Worm (Caenorhabditis elegans) whole organism, late embryonic: ENCODE data around the gene ced-6.
A peak's percentile ranks its signal among the peaks of the same experiment; 100 is the strongest.

Source experiments
- F13H6.1 ChIP-seq: sonication (generic microtip); optimal IDR thresholded peaks from 2 replicates; lab custom pipeline; 2016; ENCODE audit warnings: missing genetic modification characterization, missing compliant biosample characterization
- K09A11.1 ChIP-seq: sonication (generic microtip); optimal IDR thresholded peaks from 2 replicates; lab custom pipeline; 2017; ENCODE audit warnings: antibody characterized with exemption, mild to moderate bottlenecking, missing genetic modification characterization, missing compliant biosample characterization; ENCODE audit not compliant: insufficient read depth
- T23F11.4 ChIP-seq: fragments of 200-800 bp; sonication (Bioruptor generic); optimal IDR thresholded peaks from 2 replicates; lab custom pipeline; 2018; ENCODE audit warnings: mild to moderate bottlenecking, missing genetic modification characterization, missing compliant biosample characterization
- Y22D7AL.16 ChIP-seq: sonication (generic microtip); optimal IDR thresholded peaks from 2 replicates; lab custom pipeline; 2016; ENCODE audit warnings: missing genetic modification characterization, missing compliant biosample characterization
- ceh-18 ChIP-seq: sonication (generic microtip); optimal IDR thresholded peaks from 2 replicates; lab custom pipeline; 2016; ENCODE audit warnings: missing genetic modification characterization, missing compliant biosample characterization
- ceh-34 ChIP-seq: sonication (generic microtip); optimal IDR thresholded peaks from 2 replicates; lab custom pipeline; 2016; ENCODE audit warnings: mild to moderate bottlenecking, missing genetic modification characterization, missing compliant biosample characterization
- ceh-48 ChIP-seq: sonication (generic microtip); optimal IDR thresholded peaks from 2 replicates; lab custom pipeline; 2016; ENCODE audit warnings: missing genetic modification characterization, inconsistent platforms, missing compliant biosample characterization
- ceh-9 ChIP-seq: sonication (generic microtip); optimal IDR thresholded peaks from 2 replicates; lab custom pipeline; 2016; ENCODE audit warnings: mild to moderate bottlenecking, missing genetic modification characterization, inconsistent platforms, missing compliant biosample characterization
- che-1 ChIP-seq: sonication (generic microtip); optimal IDR thresholded peaks from 2 replicates; lab custom pipeline; 2016; ENCODE audit warnings: mild to moderate bottlenecking, missing genetic modification characterization, missing compliant biosample characterization
- dve-1 ChIP-seq: sonication (generic microtip); optimal IDR thresholded peaks from 2 replicates; lab custom pipeline; 2017; ENCODE audit warnings: antibody characterized with exemption, mild to moderate bottlenecking, missing genetic modification characterization, missing compliant biosample characterization
- eyg-1 ChIP-seq: sonication (generic microtip); optimal IDR thresholded peaks from 2 replicates; lab custom pipeline; 2016; ENCODE audit warnings: missing genotype, missing genetic modification characterization, missing compliant biosample characterization
- fax-1 ChIP-seq: sonication (generic microtip); optimal IDR thresholded peaks from 2 replicates; lab custom pipeline; 2016; ENCODE audit warnings: missing genotype, missing genetic modification characterization, missing compliant biosample characterization
- fkh-10 ChIP-seq: fragments of 150-350 bp; optimal IDR thresholded peaks from 2 replicates; lab custom pipeline; 2014; ENCODE audit warnings: missing biosample characterization, missing genetic modification reagents, missing genetic modification characterization
- fkh-6 ChIP-seq: sonication (generic microtip); optimal IDR thresholded peaks from 2 replicates; lab custom pipeline; 2016; ENCODE audit warnings: missing genetic modification characterization, missing compliant biosample characterization
- hlh-30 ChIP-seq: sonication (generic microtip); optimal IDR thresholded peaks from 2 replicates; lab custom pipeline; 2017; ENCODE audit warnings: antibody characterized with exemption, missing genetic modification characterization, missing compliant biosample characterization; ENCODE audit not compliant: insufficient read depth
- hlh-8 ChIP-seq: sonication (generic microtip); optimal IDR thresholded peaks from 2 replicates; lab custom pipeline; 2016; ENCODE audit warnings: missing genotype, missing genetic modification characterization, missing compliant biosample characterization
- lim-6 ChIP-seq: sonication (generic microtip); optimal IDR thresholded peaks from 2 replicates; lab custom pipeline; 2016; ENCODE audit warnings: missing genetic modification characterization, missing compliant biosample characterization
- lin-11 ChIP-seq: fragments of 200-800 bp; sonication (Bioruptor generic); optimal IDR thresholded peaks from 2 replicates; lab custom pipeline; 2018; ENCODE audit warnings: mild to moderate bottlenecking, missing genetic modification characterization, missing compliant biosample characterization
- mec-3 ChIP-seq: sonication (generic microtip); optimal IDR thresholded peaks from 2 replicates; lab custom pipeline; 2016; ENCODE audit warnings: borderline replicate concordance, missing genetic modification characterization, missing compliant biosample characterization
- nfya-1 ChIP-seq: sonication (generic microtip); optimal IDR thresholded peaks from 2 replicates; lab custom pipeline; 2017; ENCODE audit warnings: missing genetic modification characterization, mild to moderate bottlenecking, missing compliant biosample characterization, antibody characterized with exemption, moderate library complexity
- nhr-11 ChIP-seq: fragments of 150-350 bp; optimal IDR thresholded peaks from 2 replicates; lab custom pipeline; 2014; ENCODE audit warnings: missing biosample characterization, missing genetic modification characterization
- nhr-232 ChIP-seq: sonication (generic microtip); optimal IDR thresholded peaks from 2 replicates; lab custom pipeline; 2016; ENCODE audit warnings: missing genetic modification characterization, missing compliant biosample characterization
- odd-2 ChIP-seq: sonication (generic microtip); optimal IDR thresholded peaks from 2 replicates; lab custom pipeline; 2017; ENCODE audit warnings: antibody characterized with exemption, mild to moderate bottlenecking, missing genetic modification characterization, missing compliant biosample characterization
- pag-3 ChIP-seq: sonication (generic microtip); optimal IDR thresholded peaks from 2 replicates; lab custom pipeline; 2016; ENCODE audit warnings: missing compliant biosample characterization, missing genetic modification characterization, borderline replicate concordance
- pat-9 ChIP-seq: fragments of 200-800 bp; sonication (Bioruptor generic); optimal IDR thresholded peaks from 2 replicates; lab custom pipeline; 2018; ENCODE audit warnings: mild to moderate bottlenecking, missing genetic modification characterization, moderate library complexity, missing compliant biosample characterization
- pax-1 ChIP-seq: fragments of 150-350 bp; optimal IDR thresholded peaks from 2 replicates; lab custom pipeline; 2014; ENCODE audit warnings: missing biosample characterization, missing genetic modification characterization
- pha-2 ChIP-seq: sonication (generic microtip); optimal IDR thresholded peaks from 2 replicates; lab custom pipeline; 2017; ENCODE audit warnings: mild to moderate bottlenecking, missing genetic modification characterization, missing compliant biosample characterization
- pha-4 ChIP-seq: fragments of 150-350 bp; optimal IDR thresholded peaks from 2 replicates; lab custom pipeline; 2018; ENCODE audit warnings: missing biosample characterization, missing genetic modification reagents, missing genetic modification characterization
- pros-1 ChIP-seq: fragments of 150-350 bp; optimal IDR thresholded peaks from 2 replicates; lab custom pipeline; 2014; ENCODE audit warnings: missing biosample characterization, missing genetic modification reagents, missing genetic modification characterization
- ref-2 ChIP-seq: sonication (generic microtip); optimal IDR thresholded peaks from 2 replicates; lab custom pipeline; 2016; ENCODE audit warnings: missing genetic modification characterization, missing compliant biosample characterization
- rnt-1 ChIP-seq: sonication (generic microtip); optimal IDR thresholded peaks from 2 replicates; lab custom pipeline; 2016; ENCODE audit warnings: missing genetic modification characterization, missing compliant biosample characterization
- sdc-2 ChIP-seq: sonication (generic microtip); optimal IDR thresholded peaks from 2 replicates; lab custom pipeline; 2016; ENCODE audit warnings: missing genotype, missing genetic modification characterization, missing compliant biosample characterization
- sox-4 ChIP-seq: sonication (generic microtip); optimal IDR thresholded peaks from 2 replicates; lab custom pipeline; 2017; ENCODE audit warnings: mild to moderate bottlenecking, missing genetic modification characterization, inconsistent platforms, missing compliant biosample characterization
- syd-9 ChIP-seq: sonication (generic microtip); optimal IDR thresholded peaks from 2 replicates; lab custom pipeline; 2016; ENCODE audit warnings: mild to moderate bottlenecking, missing genetic modification characterization, moderate library complexity, missing compliant biosample characterization
- tbx-2 ChIP-seq: sonication (generic microtip); optimal IDR thresholded peaks from 2 replicates; lab custom pipeline; 2016; ENCODE audit warnings: missing genetic modification characterization, missing compliant biosample characterization
- tbx-7 ChIP-seq: sonication (generic microtip); optimal IDR thresholded peaks from 2 replicates; lab custom pipeline; 2016; ENCODE audit warnings: missing genotype, missing genetic modification characterization, missing compliant biosample characterization
- ttx-3 ChIP-seq: sonication (generic microtip); optimal IDR thresholded peaks from 2 replicates; lab custom pipeline; 2016; ENCODE audit warnings: missing genetic modification reagents, missing genetic modification characterization, missing compliant biosample characterization
- unc-55 ChIP-seq: sonication (generic microtip); optimal IDR thresholded peaks from 2 replicates; lab custom pipeline; 2017; ENCODE audit warnings: missing biosample characterization, missing genetic modification reagents, missing genetic modification characterization
- zip-5 ChIP-seq: sonication (generic microtip); optimal IDR thresholded peaks from 2 replicates; lab custom pipeline; 2016; ENCODE audit warnings: missing genetic modification characterization, missing compliant biosample characterization
- ztf-16 ChIP-seq: sonication (generic microtip); optimal IDR thresholded peaks from 2 replicates; lab custom pipeline; 2017; ENCODE audit warnings: missing genetic modification characterization, missing compliant biosample characterization

Gene ced-6

DNA sequence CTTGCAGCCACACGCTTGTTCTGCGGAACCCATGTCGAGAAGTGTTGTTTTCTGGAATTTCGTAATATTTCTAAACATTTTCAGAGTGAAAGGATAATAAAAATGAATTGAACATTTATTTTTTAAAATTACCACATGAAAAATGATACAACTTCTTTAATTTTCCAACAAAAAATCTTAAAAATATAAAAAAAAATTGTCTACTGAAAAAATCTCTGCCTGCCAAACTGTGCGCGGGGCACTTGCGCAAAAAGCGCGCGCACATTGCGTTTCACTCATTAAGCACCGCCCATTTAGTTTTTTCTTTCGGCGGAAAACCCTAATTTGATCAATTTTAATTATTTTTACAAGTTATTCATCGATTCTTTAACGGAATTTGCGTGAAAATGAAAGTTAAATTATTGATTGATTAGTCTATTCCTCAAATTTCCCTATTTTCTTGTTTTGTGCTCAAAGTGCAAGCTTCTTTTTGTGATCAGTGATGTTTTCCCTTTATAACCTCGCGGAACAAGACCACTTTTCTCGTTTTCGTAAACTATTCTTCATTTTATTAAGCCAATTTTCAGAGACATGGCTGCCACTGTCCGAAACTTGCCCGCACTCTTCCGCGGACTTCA is 40.6 kb upstream of the ced-6 start, which contains the start of the genes nmad-1 and hach-1 (continued):
- TF ChIP-seq dve-1, result no peak
- TF ChIP-seq ref-2 (tag; lab: Kevin White, UChicago), result peak; percentile 89
- peak; percentile 77 for TF ChIP-seq nhr-232
- TF ChIP-seq fax-1 (tag; lab: Kevin White, UChicago), result peak; percentile 93
- peak; percentile 53 for TF ChIP-seq tbx-7 (tag; lab: Kevin White, UChicago)
- peak; percentile 96 for TF ChIP-seq tbx-2 (tag; lab: Kevin White, UChicago)
- peak; percentile 67 for TF ChIP-seq ceh-48 (tag; lab: Kevin White, UChicago)
- peak; percentile 64 for TF ChIP-seq pag-3 (tag; lab: Kevin White, UChicago)
- TF ChIP-seq lim-6 (tag; lab: Kevin White, UChicago), result peak; percentile 54
- peak; percentile 85 for TF ChIP-seq lin-11 (tag; lab: Kevin White, UChicago)
- peak; percentile 90 for TF ChIP-seq odd-2 (tag; lab: Kevin White, UChicago)
- TF ChIP-seq hlh-8, result peak; percentile 92
- TF ChIP-seq ceh-9 (tag; lab: Kevin White, UChicago), result peak; percentile 67
- TF ChIP-seq che-1 (tag; lab: Kevin White, UChicago), result peak; percentile 89
- TF ChIP-seq fkh-10, result no peak
- TF ChIP-seq ztf-16 (tag; lab: Kevin White, UChicago), result peak; percentile 85
- peak; percentile 92 for TF ChIP-seq ceh-34 (tag; lab: Kevin White, UChicago)
- TF ChIP-seq F13H6.1 (tag; lab: Kevin White, UChicago), result peak; percentile 93
- peak; percentile 93 for TF ChIP-seq eyg-1
- peak; percentile 73 for TF ChIP-seq Y22D7AL.16 (tag; lab: Kevin White, UChicago)
- TF ChIP-seq pha-4, result no peak

- TF ChIP-seq lin-11 (tag; lab: Kevin White, UChicago) (no peak), pax-1 (tag; lab: Kevin White, UChicago) (no peak), hlh-30 (no peak), ceh-48 (tag; lab: Kevin White, UChicago) (no peak), hlh-8 (no peak), zip-5 (tag; lab: Kevin White, UChicago) (no peak), ceh-18 (tag; lab: Kevin White, UChicago) (no peak)
These were observed 38.2 kb upstream of the ced-6 start, which contains the start of gene rpc-2 for ce11 chrIII:5557246-5557819. rpc-2 (plus strand) TSS chrIII:5557365.

DNA sequence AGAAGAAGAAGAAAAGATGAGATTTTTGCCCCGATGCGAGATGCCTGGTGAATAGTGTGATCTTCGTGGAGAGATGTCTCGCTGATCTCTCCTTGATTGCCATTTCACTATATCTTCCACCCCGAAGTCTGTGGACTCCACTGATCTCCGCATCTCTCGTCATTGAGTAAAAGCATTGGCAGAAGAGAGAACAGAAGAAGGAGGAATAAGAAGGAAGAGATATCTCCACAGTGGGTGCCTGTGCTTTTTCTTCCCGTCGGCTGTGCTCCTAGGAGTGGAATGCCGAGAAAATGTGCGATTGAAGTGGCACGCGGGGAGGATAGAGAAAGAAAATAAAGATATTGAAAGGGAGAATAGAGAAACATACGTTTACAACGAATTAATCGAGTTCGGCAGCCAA is 31.9 kb upstream of the ced-6 start:
- peak; percentile 60 for TF ChIP-seq ceh-34 (tag; lab: Kevin White, UChicago)
- no peak for TF ChIP-seq syd-9 (tag; lab: Kevin White, UChicago)
- peak; percentile 39 for TF ChIP-seq ref-2 (tag; lab: Kevin White, UChicago)
- peak; percentile 65 for TF ChIP-seq rnt-1 (tag; lab: Kevin White, UChicago)
- peak; percentile 25 for TF ChIP-seq pat-9
- TF ChIP-seq tbx-2 (tag; lab: Kevin White, UChicago), result peak; percentile 56
- no peak for TF ChIP-seq fax-1 (tag; lab: Kevin White, UChicago)
- TF ChIP-seq nfya-1 (tag; lab: Kevin White, UChicago), result peak; percentile 62
- TF ChIP-seq ceh-18 (tag; lab: Kevin White, UChicago), result peak; percentile 86
- no peak for TF ChIP-seq lin-11 (tag; lab: Kevin White, UChicago)
- peak; percentile 54 for TF ChIP-seq hlh-8
- TF ChIP-seq unc-55 (GFP tag; lab: Kevin White, UChicago), result peak; percentile 42

DNA sequence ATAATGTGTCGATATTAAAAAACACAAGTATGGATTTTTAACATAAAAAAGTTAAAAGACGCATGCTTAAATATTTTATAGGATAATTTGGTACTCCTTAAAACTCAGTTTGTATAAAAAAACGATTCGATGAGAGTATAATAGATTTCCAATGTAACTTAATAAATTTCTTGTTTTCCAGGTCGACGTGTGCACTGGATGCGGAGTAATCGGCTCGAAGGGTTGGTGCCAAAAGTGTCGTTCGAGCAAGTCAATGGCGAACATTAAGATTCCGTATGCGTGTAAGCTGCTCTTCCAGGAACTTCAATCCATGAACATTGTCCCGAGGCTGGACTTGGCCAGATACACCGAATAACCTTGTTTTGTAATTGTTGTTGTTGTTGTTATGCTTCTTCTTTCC is 31.2 kb upstream of the ced-6 start:
- TF ChIP-seq K09A11.1, result no peak
- no peak for TF ChIP-seq ttx-3 (tag; lab: Kevin White, UChicago)
- no peak for TF ChIP-seq pax-1 (tag; lab: Kevin White, UChicago)
- TF ChIP-seq unc-55 (GFP tag; lab: Kevin White, UChicago), result no peak
- TF ChIP-seq mec-3, result no peak
- TF ChIP-seq nhr-11, result no peak
- TF ChIP-seq sox-4, result no peak
- no peak for TF ChIP-seq fkh-6 (tag; lab: Kevin White, UChicago)
- TF ChIP-seq pha-2 (tag; lab: Kevin White, UChicago), result no peak
- no peak for TF ChIP-seq lin-11 (tag; lab: Kevin White, UChicago)
- TF ChIP-seq pros-1 (tag; lab: Kevin White, UChicago), result no peak
- TF ChIP-seq T23F11.4 (GFP tag; lab: Kevin White, UChicago), result no peak
- no peak for TF ChIP-seq pag-3 (tag; lab: Kevin White, UChicago)
- TF ChIP-seq hlh-30, result no peak
- no peak for TF ChIP-seq odd-2 (tag; lab: Kevin White, UChicago)
- no peak for TF ChIP-seq sdc-2
